Fruit fly (Drosophila melanogaster) whole organism, embryonic: ENCODE measurements around the gene MTF-1.

Experiments
- Asciz ChIP-seq: fragments of 200-800 bp; sonication (Bioruptor generic); optimal IDR thresholded peaks from 2 replicates; lab custom pipeline; 2017; ENCODE audit warnings: missing biosample characterization, mild to moderate bottlenecking, missing genetic modification characterization, missing genetic modification reagents
- Atf3 ChIP-seq: fragments of 200-800 bp; sonication (Bioruptor generic); optimal IDR thresholded peaks from 3 replicates; lab custom pipeline; 2016; ENCODE audit warnings: missing biosample characterization, missing genetic modification characterization
- B-H1 ChIP-seq: fragments of 200-800 bp; sonication (Bioruptor generic); IDR thresholded peaks from 3 replicates; pipeline ENCODE4 v1.3.6; 2022; ENCODE audit warnings: missing biosample characterization, missing genetic modification characterization
- CG14050 ChIP-seq: fragments of 200-800 bp; sonication (Bioruptor generic); IDR thresholded peaks from 3 replicates; pipeline ENCODE4 v1.3.6; 2022; ENCODE audit warnings: missing biosample characterization, missing genetic modification characterization
- CG15073 ChIP-seq: fragments of 200-800 bp; sonication (Bioruptor generic); optimal IDR thresholded peaks from 2 replicates; lab custom pipeline; 2016; ENCODE audit warnings: missing biosample characterization, missing genetic modification characterization
- CG17802 ChIP-seq: fragments of 200-800 bp; sonication (Bioruptor generic); optimal IDR thresholded peaks from 2 replicates; lab custom pipeline; 2018; ENCODE audit warnings: missing biosample characterization, mild to moderate bottlenecking, missing genetic modification characterization, moderate library complexity
- CG18599 ChIP-seq: fragments of 200-800 bp; sonication (Bioruptor generic); optimal IDR thresholded peaks from 3 replicates; lab custom pipeline; 2017; ENCODE audit warnings: missing biosample characterization, missing genetic modification characterization, mild to moderate bottlenecking, moderate library complexity, missing genetic modification reagents
- CG30431 ChIP-seq: fragments of 200-800 bp; sonication (Bioruptor generic); optimal IDR thresholded peaks from 2 replicates; lab custom pipeline; 2017; ENCODE audit warnings: missing biosample characterization, missing genetic modification characterization
- CG31224 ChIP-seq: fragments of 200-800 bp; sonication (Bioruptor generic); IDR thresholded peaks from 2 replicates; pipeline ENCODE4 v1.3.6; 2022; ENCODE audit warnings: missing biosample characterization, missing genetic modification characterization
- CG3163 ChIP-seq: fragments of 200-800 bp; sonication (Bioruptor generic); optimal IDR thresholded peaks from 3 replicates; lab custom pipeline; 2016; ENCODE audit warnings: missing biosample characterization, missing genetic modification characterization
- CG34224 ChIP-seq: fragments of 200-800 bp; sonication (Bioruptor generic); IDR thresholded peaks from 3 replicates; pipeline ENCODE4 v1.3.6; 2022; ENCODE audit warnings: missing biosample characterization, missing genetic modification characterization; ENCODE audit not compliant: partially characterized antibody
- CG4360 ChIP-seq: fragments of 200-800 bp; sonication (Bioruptor generic); IDR thresholded peaks from 2 replicates; pipeline ENCODE4 v1.3.6; 2022; ENCODE audit warnings: missing biosample characterization, missing genetic modification characterization
- CG4707 ChIP-seq: fragments of 200-800 bp; sonication (Bioruptor generic); optimal IDR thresholded peaks from 2 replicates; lab custom pipeline; 2018; ENCODE audit warnings: missing biosample characterization, mild to moderate bottlenecking, missing genetic modification characterization, moderate library complexity
- CG6654 ChIP-seq: fragments of 200-800 bp; sonication (Bioruptor generic); optimal IDR thresholded peaks from 2 replicates; lab custom pipeline; 2017; ENCODE audit warnings: missing biosample characterization, mild to moderate bottlenecking, missing genetic modification characterization
- CG9817 ChIP-seq: fragments of 200-800 bp; sonication (Bioruptor generic); optimal IDR thresholded peaks from 2 replicates; lab custom pipeline; 2018; ENCODE audit warnings: missing biosample characterization, mild to moderate bottlenecking, missing genetic modification characterization, moderate library complexity
- Deaf1 ChIP-seq: fragments of 200-800 bp; optimal IDR thresholded peaks from 3 replicates; lab custom pipeline; 2019; ENCODE audit warnings: missing biosample characterization, mild to moderate bottlenecking, missing genetic modification characterization, moderate library complexity
- ERR ChIP-seq: fragments of 200-800 bp; sonication (Bioruptor generic); optimal IDR thresholded peaks from 2 replicates; lab custom pipeline; 2016; ENCODE audit warnings: missing biosample characterization, missing genetic modification characterization
- H2.0 ChIP-seq: fragments of 200-800 bp; sonication (Bioruptor generic); IDR thresholded peaks from 2 replicates; pipeline ENCODE4 v1.3.6; 2022; ENCODE audit warnings: missing biosample characterization, missing genetic modification characterization
- HLH4C ChIP-seq: fragments of 200-800 bp; sonication (Bioruptor generic); IDR thresholded peaks from 3 replicates; pipeline ENCODE4 v1.3.6; 2022; ENCODE audit warnings: missing biosample characterization, missing genetic modification characterization; ENCODE audit not compliant: partially characterized antibody
- Hand ChIP-seq: fragments of 200-800 bp; sonication (Bioruptor generic); optimal IDR thresholded peaks from 2 replicates; lab custom pipeline; 2017; ENCODE audit warnings: mild to moderate bottlenecking, missing biosample characterization, missing genetic modification reagents, missing genetic modification characterization
- Med ChIP-seq: fragments of 200-800 bp; sonication (Bioruptor generic); peaks from one replicate; lab custom pipeline; 2016; ENCODE audit warnings: missing biosample characterization, missing genetic modification characterization, mild to moderate bottlenecking, inconsistent platforms, moderate library complexity
- Opbp ChIP-seq: fragments of 200-800 bp; sonication (Bioruptor generic); IDR thresholded peaks from 3 replicates; pipeline ENCODE4 v1.3.6; 2022; ENCODE audit warnings: missing biosample characterization, missing genetic modification characterization; ENCODE audit not compliant: partially characterized antibody
- Side ChIP-seq: fragments of 200-800 bp; sonication (Bioruptor generic); optimal IDR thresholded peaks from 2 replicates; lab custom pipeline; 2016; ENCODE audit warnings: missing biosample characterization, missing genetic modification characterization
- Sry-β ChIP-seq: fragments of 200-800 bp; sonication (Bioruptor generic); optimal IDR thresholded peaks from 2 replicates; lab custom pipeline; 2018; ENCODE audit warnings: missing biosample characterization, mild to moderate bottlenecking, missing genetic modification characterization, moderate library complexity
- ac ChIP-seq: fragments of 200-800 bp; sonication (Bioruptor generic); optimal IDR thresholded peaks from 3 replicates; lab custom pipeline; 2017; ENCODE audit warnings: missing biosample characterization, mild to moderate bottlenecking, missing genetic modification characterization
- az2 ChIP-seq: fragments of 200-800 bp; sonication (Bioruptor generic); optimal IDR thresholded peaks from 3 replicates; lab custom pipeline; 2016; ENCODE audit warnings: missing biosample characterization, missing genetic modification characterization
- bowl ChIP-seq: fragments of 200-800 bp; sonication (Bioruptor generic); IDR thresholded peaks from 2 replicates; pipeline ENCODE4 v1.3.6; 2022; ENCODE audit warnings: missing biosample characterization, missing genetic modification characterization
- br ChIP-seq: fragments of >200 bp; optimal IDR thresholded peaks from 2 replicates; lab custom pipeline; 2017
- crc ChIP-seq: fragments of 200-800 bp; sonication (Bioruptor generic); optimal IDR thresholded peaks from 2 replicates; lab custom pipeline; 2016; ENCODE audit warnings: missing biosample characterization, missing genetic modification characterization
- eve ChIP-seq, 2 experiments: fragments of >200 bp; optimal IDR thresholded peaks; 2 replicates each; lab custom pipeline; 2017; ENCODE audit warnings: missing biosample characterization in 2 of 2, missing genetic modification characterization in 2 of 2
- exex ChIP-seq: fragments of 200-800 bp; sonication (Bioruptor generic); optimal IDR thresholded peaks from 4 replicates; lab custom pipeline; 2018; ENCODE audit warnings: missing biosample characterization, mild to moderate bottlenecking, missing genetic modification characterization, moderate library complexity
- fd96Cb ChIP-seq: fragments of 200-800 bp; sonication (Bioruptor generic); optimal IDR thresholded peaks from 2 replicates; lab custom pipeline; 2018; ENCODE audit warnings: missing biosample characterization, mild to moderate bottlenecking, missing genetic modification characterization, moderate library complexity
- gcm2 ChIP-seq: fragments of 200-800 bp; sonication (Bioruptor generic); optimal IDR thresholded peaks from 2 replicates; lab custom pipeline; 2016; ENCODE audit warnings: missing biosample characterization, missing genetic modification characterization
- gem ChIP-seq: fragments of 200-800 bp; sonication (Bioruptor generic); optimal IDR thresholded peaks from 2 replicates; lab custom pipeline; 2019; ENCODE audit warnings: missing biosample characterization, mild to moderate bottlenecking, missing genetic modification characterization, moderate library complexity
- gsb-n ChIP-seq: fragments of 200-800 bp; sonication (Bioruptor generic); optimal IDR thresholded peaks from 3 replicates; lab custom pipeline; 2018; ENCODE audit warnings: missing biosample characterization, mild to moderate bottlenecking, missing genetic modification characterization
- jing ChIP-seq: fragments of 200-800 bp; sonication (Bioruptor generic); optimal IDR thresholded peaks from 2 replicates; lab custom pipeline; 2018; ENCODE audit warnings: missing biosample characterization, mild to moderate bottlenecking, missing genetic modification characterization
- lola ChIP-seq, 3 experiments: fragments of >200 bp in 2 of 3; fragments of 200-800 bp in 1 of 3; sonication (Bioruptor generic) in 1 of 3; optimal IDR thresholded peaks; 2 replicates each; lab custom pipeline; 2017 to 2019; ENCODE audit warnings: missing biosample characterization in 3 of 3, missing genetic modification characterization in 3 of 3, mild to moderate bottlenecking in 1 of 3, moderate library complexity in 1 of 3
- maf-S ChIP-seq: fragments of 200-800 bp; sonication (Bioruptor generic); optimal IDR thresholded peaks from 2 replicates; lab custom pipeline; 2016; ENCODE audit warnings: missing biosample characterization, missing genetic modification characterization
- mirr ChIP-seq: fragments of 200-800 bp; sonication (Bioruptor generic); optimal IDR thresholded peaks from 3 replicates; lab custom pipeline; 2018; ENCODE audit warnings: missing biosample characterization, mild to moderate bottlenecking, missing genetic modification characterization
- nau ChIP-seq: fragments of 200-800 bp; sonication (Bioruptor generic); optimal IDR thresholded peaks from 3 replicates; lab custom pipeline; 2017; ENCODE audit warnings: missing biosample characterization, mild to moderate bottlenecking, missing genetic modification characterization, missing genetic modification reagents
- p53 ChIP-seq: fragments of 200-800 bp; sonication (Bioruptor generic); optimal IDR thresholded peaks from 2 replicates; lab custom pipeline; 2016; ENCODE audit warnings: missing biosample characterization, missing genetic modification characterization
- phol ChIP-seq: fragments of 200-800 bp; sonication (Bioruptor generic); optimal IDR thresholded peaks from 3 replicates; lab custom pipeline; 2018; ENCODE audit warnings: missing biosample characterization, mild to moderate bottlenecking, missing genetic modification characterization, moderate library complexity
- pzg ChIP-seq: fragments of 200-800 bp; sonication (Bioruptor generic); optimal IDR thresholded peaks from 3 replicates; lab custom pipeline; 2018; ENCODE audit warnings: missing biosample characterization, mild to moderate bottlenecking, missing genetic modification characterization, moderate library complexity
- run ChIP-seq: fragments of 200-800 bp; sonication (Bioruptor generic); optimal IDR thresholded peaks from 3 replicates; lab custom pipeline; 2018; ENCODE audit warnings: missing biosample characterization, mild to moderate bottlenecking, missing genetic modification characterization
- sim ChIP-seq: fragments of 200-800 bp; sonication (Bioruptor generic); IDR thresholded peaks from 2 replicates; pipeline ENCODE4 v1.3.6; 2022; ENCODE audit warnings: missing biosample characterization, missing genetic modification characterization
- sug ChIP-seq: fragments of 200-800 bp; optimal IDR thresholded peaks from 2 replicates; lab custom pipeline; 2019; ENCODE audit warnings: missing biosample characterization, mild to moderate bottlenecking, missing genetic modification characterization, moderate library complexity
- tin ChIP-seq: fragments of 200-800 bp; sonication (Bioruptor generic); optimal IDR thresholded peaks from 3 replicates; lab custom pipeline; 2016; ENCODE audit warnings: missing biosample characterization, missing genetic modification characterization
- trh ChIP-seq: fragments of 200-800 bp; sonication (Bioruptor generic); optimal IDR thresholded peaks from 2 replicates; lab custom pipeline; 2016; ENCODE audit warnings: missing biosample characterization, missing genetic modification characterization
- wdn ChIP-seq: fragments of 200-800 bp; sonication (Bioruptor generic); IDR thresholded peaks from 2 replicates; pipeline ENCODE4 v1.3.6; 2022; ENCODE audit warnings: missing biosample characterization, missing genetic modification characterization

MTF-1 gene

DNA sequence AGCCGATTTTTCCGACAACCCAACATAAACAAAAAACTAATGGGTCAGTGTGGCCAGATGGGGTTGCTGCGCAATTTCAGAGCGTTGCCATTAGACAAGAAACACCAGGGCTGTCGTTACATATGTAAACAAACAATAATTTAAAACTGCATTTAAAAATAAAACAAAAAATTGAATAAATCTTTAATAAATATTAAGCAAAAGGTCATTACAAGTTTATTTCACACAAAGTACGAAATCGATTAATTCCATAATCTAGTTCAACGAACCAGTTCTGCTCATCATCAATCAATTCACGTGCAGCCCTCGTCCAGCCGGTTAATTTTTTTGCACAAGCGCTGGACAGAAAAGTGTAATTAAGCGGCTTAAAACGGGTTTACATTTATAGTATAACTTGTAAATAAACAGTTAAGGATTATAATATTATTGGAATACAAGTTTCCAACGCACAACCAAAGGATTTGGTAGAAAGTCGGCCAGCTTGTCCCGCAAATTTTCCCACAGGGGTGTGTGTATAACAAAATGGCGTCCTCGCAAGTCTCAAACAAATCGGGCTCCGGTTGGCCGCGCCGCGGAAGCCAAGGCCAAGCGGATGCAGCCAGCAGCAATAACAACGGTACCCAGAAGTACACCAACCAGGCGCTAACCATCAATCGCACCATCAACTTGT, 19.2 kb upstream of the MTF-1 start, which contains the start of the genes CG4022 and Cpsf5 (continued):
- peak; percentile 55; the same call in 1 of the 2 replicates for TF ChIP-seq wdn
- peak; percentile 42 for TF ChIP-seq Sry-β (GFP tag; lab: Kevin White, UChicago)
- TF ChIP-seq jing (GFP tag; lab: Kevin White, UChicago): peak; percentile 12
- peak; percentile 74 for TF ChIP-seq CG14050 (GFP tag; lab: Robert Waterston, UW)
- peak; percentile 34 for TF ChIP-seq Side (GFP tag; lab: Kevin White, UChicago)
- TF ChIP-seq CG18599: peak; percentile 88
- TF ChIP-seq p53: no peak
- TF ChIP-seq Hand: peak; percentile 55
- peak; percentile 57 for TF ChIP-seq CG31224 (GFP tag; lab: Robert Waterston, UW)
- TF ChIP-seq tin (GFP tag; lab: Kevin White, UChicago): peak; percentile 81
- TF ChIP-seq run (tag; lab: Kevin White, UChicago): peak; percentile 54
- no peak for TF ChIP-seq eve (GFP tag; optimal IDR thresholded peaks at IDR 0.05; lab: Kevin White, UChicago)
- no peak for TF ChIP-seq crc
- TF ChIP-seq phol (tag; lab: Kevin White, UChicago): peak; percentile 94
- peak; percentile 60 for TF ChIP-seq Deaf1
- TF ChIP-seq lola (GFP tag; optimal IDR thresholded peaks at IDR 0.05; lab: Kevin White, UChicago): peak in 1 of 3 experiments; percentile 84
- peak; percentile 84 for TF ChIP-seq gsb-n
- TF ChIP-seq CG3163 (GFP tag; lab: Kevin White, UChicago): peak; percentile 18
- peak; percentile 92 for TF ChIP-seq Med (GFP tag; lab: Kevin White, UChicago)
- no peak for TF ChIP-seq CG34224 (GFP tag; lab: Robert Waterston, UW)
- peak; percentile 20 for TF ChIP-seq ac (GFP tag; lab: Kevin White, UChicago)
- TF ChIP-seq br (lab: Kevin White, UChicago): no peak
- peak; percentile 90 for TF ChIP-seq CG9817
- peak; percentile 52 for TF ChIP-seq CG30431
- TF ChIP-seq trh: peak; percentile 65
- TF ChIP-seq gcm2 (GFP tag; lab: Kevin White, UChicago): peak; percentile 53
- peak; percentile 63; the same call in 2 of the 3 replicates for TF ChIP-seq B-H1 (GFP tag; lab: Robert Waterston, UW)
- TF ChIP-seq Opbp: no peak
- TF ChIP-seq CG15073 (GFP tag; lab: Kevin White, UChicago): no peak
- TF ChIP-seq CG4707 (GFP tag; lab: Kevin White, UChicago): peak; percentile 23
- peak; percentile 36 for TF ChIP-seq Atf3 (GFP tag; lab: Kevin White, UChicago)
- TF ChIP-seq HLH4C (GFP tag; lab: Robert Waterston, UW): peak; percentile 41; the same call in 1 of the 3 replicates
- TF ChIP-seq mirr (GFP tag; lab: Kevin White, UChicago): peak; percentile 48
- peak; percentile 82 for TF ChIP-seq pzg (GFP tag; lab: Kevin White, UChicago)
- no peak for TF ChIP-seq CG4360 (GFP tag; lab: Robert Waterston, UW)
- no peak for TF ChIP-seq CG6654 (GFP tag; lab: Kevin White, UChicago)
- peak; percentile 89 for TF ChIP-seq sug
- TF ChIP-seq ERR (GFP tag; lab: Kevin White, UChicago): no peak
- TF ChIP-seq gem: peak; percentile 93
- peak; percentile 42 for TF ChIP-seq CG17802
- TF ChIP-seq nau (GFP tag; lab: Kevin White, UChicago): peak; percentile 36
- TF ChIP-seq fd96Cb (tag; lab: Kevin White, UChicago): peak; percentile 68
- TF ChIP-seq bowl (GFP tag; lab: Robert Waterston, UW): 0 out of 2 replicates have a peak, but pooled peaks have one; percentile 13
- TF ChIP-seq exex: peak; percentile 77
- TF ChIP-seq maf-S (GFP tag; lab: Kevin White, UChicago): peak; percentile 49
- peak; percentile 81 for TF ChIP-seq H2.0 (GFP tag; lab: Robert Waterston, UW)
- TF ChIP-seq sim: no peak
- peak; percentile 52 for TF ChIP-seq Asciz
- peak; percentile 85 for TF ChIP-seq az2 (GFP tag; lab: Kevin White, UChicago)
